Fruit fly (Drosophila melanogaster): Measurements from ENCODE around the gene mora.

- no peak for TF ChIP-seq Ets96B (tag; optimal IDR thresholded peaks at IDR 0.05)
- no peak for TF ChIP-seq Eip78C (GFP tag)
- TF ChIP-seq CG6276 (GFP tag; optimal IDR thresholded peaks at IDR 0.05) = no peak
- TF ChIP-seq CG6792 (GFP tag; optimal IDR thresholded peaks at IDR 0.05) = no peak
Measured at dm6 chr3R:24205234-24205894, 19.2 kb downstream of the mora start.

Data from whole organism, prepupa.